Worm (Caenorhabditis elegans): ENCODE measurements around the gene Y56A3A.6.
A peak's percentile ranks its signal among the peaks of the same experiment; 100 is the strongest.

Y56A3A.6 gene

DNA sequence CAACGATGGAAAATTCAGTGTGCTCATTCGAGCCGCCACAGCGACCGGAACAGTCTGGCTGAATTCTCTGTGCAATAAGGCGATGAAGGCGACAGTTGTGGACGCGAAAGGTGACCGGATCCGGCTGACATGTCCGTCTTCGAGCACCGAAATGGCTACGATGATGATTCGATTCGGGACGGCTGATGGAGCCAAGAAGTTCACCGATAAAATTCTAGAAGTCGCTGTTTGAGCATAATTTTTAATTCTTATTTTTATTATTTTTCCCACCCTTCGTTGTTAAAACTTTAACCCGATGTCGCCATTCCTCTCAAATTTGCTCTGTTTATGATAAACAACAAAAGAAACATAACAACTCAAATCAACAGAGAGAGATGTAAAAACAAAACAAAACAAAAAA lies 38.9 kb upstream of the Y56A3A.6 start:
- TF ChIP-seq hlh-13 (GFP tag; optimal IDR thresholded peaks at IDR 0.05) (no peak), ceh-9 (tag; optimal IDR thresholded peaks at IDR 0.05) (no peak), unc-55 (GFP tag; optimal IDR thresholded peaks at IDR 0.05) (no peak), nhr-11 (tag; optimal IDR thresholded peaks at IDR 0.05) (no peak), hlh-15 (tag; optimal IDR thresholded peaks at IDR 0.05) (no peak), tbx-7 (tag; optimal IDR thresholded peaks at IDR 0.05) (no peak), mec-3 (tag; optimal IDR thresholded peaks at IDR 0.05; ENCODE audit: borderline replicate concordance) (no peak), che-1 (tag; optimal IDR thresholded peaks at IDR 0.05) (no peak), ceh-14 (tag; optimal IDR thresholded peaks at IDR 0.05) (no peak), unc-42 (tag; optimal IDR thresholded peaks at IDR 0.05) (no peak), hlh-8 (tag; optimal IDR thresholded peaks at IDR 0.05) (no peak), ceh-34 (tag; optimal IDR thresholded peaks at IDR 0.05) (no peak), fax-1 (tag; optimal IDR thresholded peaks at IDR 0.05) (no peak), C38D4.7 (GFP tag; optimal IDR thresholded peaks at IDR 0.05) (no peak), sdc-2 (tag; optimal IDR thresholded peaks at IDR 0.05) (no peak), Y22D7AL.16 (tag; optimal IDR thresholded peaks at IDR 0.05) (no peak), syd-9 (tag; optimal IDR thresholded peaks at IDR 0.05) (no peak), madf-2 (tag; optimal IDR thresholded peaks at IDR 0.05) (no peak), sox-2 (GFP tag; IDR thresholded peaks at IDR 0.05) (no peak), ceh-30 (tag; optimal IDR thresholded peaks at IDR 0.05) (no peak)

ce11 chrIII:11917090-11917489 lies 38.5 kb upstream of the Y56A3A.6 start:
- TF ChIP-seq hlh-6 (tag; optimal IDR thresholded peaks at IDR 0.05) = peak; percentile 14
- no peak for TF ChIP-seq ceh-2 (tag; optimal IDR thresholded peaks at IDR 0.05)
- TF ChIP-seq sox-2 (GFP tag; IDR thresholded peaks at IDR 0.05) = no peak
- TF ChIP-seq syd-9 (tag; optimal IDR thresholded peaks at IDR 0.05) = no peak
- no peak for TF ChIP-seq pag-3 (tag; optimal IDR thresholded peaks at IDR 0.05; ENCODE audit: borderline replicate concordance)
- no peak for TF ChIP-seq fkh-6 (tag; optimal IDR thresholded peaks at IDR 0.05)
- TF ChIP-seq pax-1 (tag; optimal IDR thresholded peaks at IDR 0.05) = no peak
- no peak for TF ChIP-seq pqm-1 (tag; optimal IDR thresholded peaks at IDR 0.05)

DNA sequence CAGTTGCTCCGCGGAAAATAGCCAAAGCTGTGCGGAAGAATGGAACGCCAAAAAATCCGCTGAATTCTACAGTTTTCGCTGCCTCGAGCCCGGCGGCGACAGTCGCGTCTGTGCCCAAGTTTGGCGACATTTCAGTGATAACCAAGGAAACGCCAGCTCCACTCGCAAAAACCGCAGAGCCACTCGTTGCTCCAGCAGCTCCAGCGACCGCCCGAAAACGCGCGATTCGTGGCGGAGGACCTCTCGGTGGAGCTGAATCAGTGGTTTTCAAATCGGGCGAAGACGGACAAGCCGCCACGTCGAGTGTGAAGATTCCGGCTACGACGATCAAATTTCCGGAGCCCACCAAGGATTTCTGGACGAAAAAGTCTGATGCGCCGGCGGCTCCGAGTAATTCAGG lies 37.7 kb upstream of the Y56A3A.6 start:
- no peak for TF ChIP-seq pat-9 (tag; optimal IDR thresholded peaks at IDR 0.05)
- no peak for TF ChIP-seq ttx-3 (tag; optimal IDR thresholded peaks at IDR 0.05)
- TF ChIP-seq ceh-24 (tag; optimal IDR thresholded peaks at IDR 0.05) = no peak
- TF ChIP-seq lim-6 (tag; optimal IDR thresholded peaks at IDR 0.05) = no peak
- TF ChIP-seq K02D7.2 (tag; optimal IDR thresholded peaks at IDR 0.05) = no peak
- no peak for TF ChIP-seq rnt-1 (tag; optimal IDR thresholded peaks at IDR 0.05)
- TF ChIP-seq ama-1 (optimal IDR thresholded peaks at IDR 0.05) = no peak
- no peak for TF ChIP-seq fax-1 (tag; optimal IDR thresholded peaks at IDR 0.05)
- TF ChIP-seq eyg-1 (tag; optimal IDR thresholded peaks at IDR 0.05) = no peak
- TF ChIP-seq hlh-30 (tag; optimal IDR thresholded peaks at IDR 0.05; ENCODE audit: insufficient read depth) = no peak
- no peak for TF ChIP-seq elt-2 (tag; optimal IDR thresholded peaks at IDR 0.05)
- no peak for TF ChIP-seq dve-1 (tag; optimal IDR thresholded peaks at IDR 0.05)
- TF ChIP-seq unc-55 (GFP tag; optimal IDR thresholded peaks at IDR 0.05) = no peak
- TF ChIP-seq ceh-45 (GFP tag; IDR thresholded peaks at IDR 0.05) = no peak
- TF ChIP-seq sox-4 (tag; optimal IDR thresholded peaks at IDR 0.05) = no peak
- no peak for TF ChIP-seq sdc-2 (tag; optimal IDR thresholded peaks at IDR 0.05)
- TF ChIP-seq fkh-6 (tag; optimal IDR thresholded peaks at IDR 0.05) = no peak
- no peak for TF ChIP-seq unc-42 (tag; optimal IDR thresholded peaks at IDR 0.05)

DNA sequence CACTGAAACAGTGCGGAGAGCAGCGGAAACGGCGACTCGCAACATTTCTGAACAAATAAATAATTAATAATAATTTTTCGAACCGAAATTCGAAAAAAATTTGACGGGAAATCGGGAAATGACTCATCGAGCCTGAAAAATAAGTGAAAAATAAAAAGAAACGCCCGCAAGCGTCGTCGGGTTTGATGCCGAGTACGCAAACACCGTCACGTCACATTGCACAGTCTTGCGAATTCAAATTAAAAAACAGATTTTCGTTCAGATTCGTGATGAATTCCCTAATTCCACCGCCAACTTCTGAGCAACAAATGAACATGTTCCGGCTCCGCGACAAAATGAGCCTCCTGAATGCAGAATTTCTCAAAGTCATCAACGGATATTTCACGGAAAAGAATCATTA lies 37.1 kb upstream of the Y56A3A.6 start, which contains the start of the genes ndab-1 and npp-16:
Gene ndab-1 (minus strand): TSS at position 47 of the 400 bp plus-strand sequence.
Gene npp-16 (plus strand): TSS at position 263 of the 400 bp plus-strand sequence.
- TF ChIP-seq tbx-7 (tag; optimal IDR thresholded peaks at IDR 0.05) (no peak), sox-2 (GFP tag; IDR thresholded peaks at IDR 0.05) (no peak), K02D7.2 (tag; optimal IDR thresholded peaks at IDR 0.05) (peak; percentile 14), nhr-11 (tag; optimal IDR thresholded peaks at IDR 0.05) (no peak), ref-2 (tag; optimal IDR thresholded peaks at IDR 0.05) (peak; percentile 8), pha-4 (tag; optimal IDR thresholded peaks at IDR 0.05) (no peak), nfya-1 (tag; optimal IDR thresholded peaks at IDR 0.05) (peak; percentile 17), pha-2 (tag; optimal IDR thresholded peaks at IDR 0.05) (no peak), npax-4 (tag; optimal IDR thresholded peaks at IDR 0.05) (no peak)
